Worm (Caenorhabditis elegans): Measurements from ENCODE around the gene T21D12.14.

T21D12.14 gene

DNA sequence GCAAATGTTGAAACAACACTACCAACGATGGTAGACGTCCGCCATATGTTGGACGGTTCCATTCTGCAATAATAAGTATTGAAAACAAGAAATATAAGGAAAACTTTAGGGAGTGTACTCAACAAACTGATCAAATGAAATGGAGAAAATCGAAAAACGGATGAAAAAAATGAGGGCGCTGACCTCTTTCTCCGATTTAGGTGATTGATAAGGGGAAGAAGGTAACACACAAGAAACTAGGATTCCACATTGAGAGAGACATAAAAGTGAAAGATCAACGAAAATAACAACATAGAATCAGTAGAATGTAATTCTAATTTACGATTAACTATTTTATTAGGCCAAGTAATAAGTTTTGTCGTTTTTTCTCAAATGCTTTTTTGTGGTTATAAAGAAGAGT lies 28.8 kb downstream of the T21D12.14 start, which contains the start of gene dpy-9:
dpy-9 (minus strand) TSS at position 63 of the 400 bp plus-strand sequence.
- peak; percentile 18 for TF ChIP-seq blmp-1 (tag; optimal IDR thresholded peaks at IDR 0.05; ENCODE audit: insufficient read depth)
- TF ChIP-seq lin-39 (tag; optimal IDR thresholded peaks at IDR 0.05) = no peak

DNA sequence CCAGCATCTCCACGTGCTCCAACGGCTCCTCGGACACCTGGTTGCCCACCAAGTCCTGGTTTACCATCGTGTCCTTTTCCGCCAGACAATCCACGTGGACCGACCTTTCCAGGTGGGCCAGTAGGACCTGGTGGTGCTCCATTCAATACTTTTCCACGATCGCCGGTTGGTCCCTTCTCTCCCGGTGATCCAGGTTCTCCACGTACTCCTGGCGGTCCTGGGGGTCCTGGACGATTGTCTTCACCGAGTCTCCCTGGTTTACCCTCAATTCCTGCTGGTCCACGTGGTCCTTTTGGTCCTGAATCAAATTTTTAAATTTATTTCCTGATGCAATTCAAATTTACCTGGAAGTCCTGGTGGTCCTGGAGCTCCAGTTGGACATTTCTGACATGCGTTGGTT lies 29.6 kb downstream of the T21D12.14 start:
- TF ChIP-seq mdl-1 (tag; optimal IDR thresholded peaks at IDR 0.05) (no peak), elt-1 (tag; optimal IDR thresholded peaks at IDR 0.05) (no peak), ama-1 (optimal IDR thresholded peaks at IDR 0.05) (no peak)

DNA sequence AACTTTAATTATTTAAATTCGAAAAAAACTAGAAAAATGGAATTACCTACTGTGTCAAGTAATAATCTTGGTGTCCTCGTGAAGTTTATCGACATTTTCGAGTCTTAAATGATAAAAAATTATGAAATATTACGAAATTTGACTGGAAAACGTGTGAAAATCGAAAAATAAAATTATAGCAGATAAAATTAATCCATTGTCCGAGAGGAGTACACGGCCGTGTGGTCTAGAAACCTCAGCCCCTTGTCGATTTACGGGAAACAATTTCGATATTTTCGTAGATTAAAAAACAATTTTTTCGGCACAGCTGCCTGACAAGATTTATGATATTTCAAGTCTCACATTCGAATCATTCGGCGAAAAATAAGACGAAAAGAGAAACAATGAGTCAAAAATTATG lies 30.8 kb downstream of the T21D12.14 start, which contains the start of gene R02D3.8:
R02D3.8 (minus strand) TSS at position 109 of the 400 bp plus-strand sequence.
- TF ChIP-seq unc-39 (tag; optimal IDR thresholded peaks at IDR 0.05) = no peak
- no peak for TF ChIP-seq ZK546.5 (tag; optimal IDR thresholded peaks at IDR 0.05)
- TF ChIP-seq mab-5 (tag; optimal IDR thresholded peaks at IDR 0.05) = no peak
- TF ChIP-seq ztf-4 (tag; optimal IDR thresholded peaks at IDR 0.05) = no peak
- TF ChIP-seq mbf-1 (tag; optimal IDR thresholded peaks at IDR 0.05) = no peak
- TF ChIP-seq ceh-82 (tag; optimal IDR thresholded peaks at IDR 0.05) = no peak
- no peak for TF ChIP-seq unc-62 (GFP tag; optimal IDR thresholded peaks at IDR 0.05)
- TF ChIP-seq C34F6.9 (tag; optimal IDR thresholded peaks at IDR 0.05) = peak; percentile 45
- no peak for TF ChIP-seq ztf-11 (tag; optimal IDR thresholded peaks at IDR 0.05)
- TF ChIP-seq zag-1 (tag; optimal IDR thresholded peaks at IDR 0.05) = no peak
- TF ChIP-seq lin-13 (GFP tag; optimal IDR thresholded peaks at IDR 0.05) = peak; percentile 10
- TF ChIP-seq ztf-1 (GFP tag; conservative IDR thresholded peaks at IDR 0.05) = no peak
- TF ChIP-seq sma-9 (GFP tag; optimal IDR thresholded peaks at IDR 0.05) = peak; percentile 62
- TF ChIP-seq sma-9 (tag; optimal IDR thresholded peaks at IDR 0.05) = no peak
- no peak for TF ChIP-seq egl-27 (tag; optimal IDR thresholded peaks at IDR 0.05)
- TF ChIP-seq snpc-4 (tag; optimal IDR thresholded peaks at IDR 0.05) = no peak
- no peak for TF ChIP-seq elt-1 (tag; optimal IDR thresholded peaks at IDR 0.05)
- no peak for TF ChIP-seq ama-1 (optimal IDR thresholded peaks at IDR 0.05)
- TF ChIP-seq aly-2 (tag; optimal IDR thresholded peaks at IDR 0.05) = no peak
- no peak for TF ChIP-seq lin-39 (tag; optimal IDR thresholded peaks at IDR 0.05)
- peak; percentile 46 for TF ChIP-seq nhr-25 (tag; optimal IDR thresholded peaks at IDR 0.05)
- TF ChIP-seq nhr-237 (tag; optimal IDR thresholded peaks at IDR 0.05) = no peak
- no peak for TF ChIP-seq nhr-10 (tag; optimal IDR thresholded peaks at IDR 0.05)
- TF ChIP-seq nhr-21 (tag; optimal IDR thresholded peaks at IDR 0.05) = peak; percentile 19
- TF ChIP-seq nhr-12 (tag; optimal IDR thresholded peaks at IDR 0.05) = no peak
- TF ChIP-seq R02D3.7 (tag; optimal IDR thresholded peaks at IDR 0.05) = no peak
- TF ChIP-seq nhr-6 (tag; optimal IDR thresholded peaks at IDR 0.05) = no peak
- no peak for TF ChIP-seq elt-3 (tag; optimal IDR thresholded peaks at IDR 0.05)
- peak; percentile 50 for TF ChIP-seq unc-55 (GFP tag; optimal IDR thresholded peaks at IDR 0.05)
- TF ChIP-seq sem-4 (tag; optimal IDR thresholded peaks at IDR 0.05) = no peak
- TF ChIP-seq peb-1 (tag; optimal IDR thresholded peaks at IDR 0.05) = no peak
- TF ChIP-seq crh-2 (tag; optimal IDR thresholded peaks at IDR 0.05) = peak; percentile 22
- no peak for TF ChIP-seq mdl-1 (tag; optimal IDR thresholded peaks at IDR 0.05)
- TF ChIP-seq Y55F3AM.14 (GFP tag; optimal IDR thresholded peaks at IDR 0.05) = no peak
- TF ChIP-seq nhr-129 (tag; optimal IDR thresholded peaks at IDR 0.05) = no peak
- TF ChIP-seq blmp-1 (tag; optimal IDR thresholded peaks at IDR 0.05; ENCODE audit: insufficient read depth) = no peak
- no peak for TF ChIP-seq fos-1 (tag; optimal IDR thresholded peaks at IDR 0.05)
- no peak for TF ChIP-seq nhr-11 (tag; optimal IDR thresholded peaks at IDR 0.05)
- TF ChIP-seq alr-1 (tag; optimal IDR thresholded peaks at IDR 0.05) = no peak
- no peak for TF ChIP-seq lin-11 (tag; optimal IDR thresholded peaks at IDR 0.05)
- peak in 1 of 2 experiments; percentile 70 for TF ChIP-seq lsy-2 (tag; optimal IDR thresholded peaks at IDR 0.05)
- TF ChIP-seq skn-1 (tag; optimal IDR thresholded peaks at IDR 0.05) = no peak
- no peak for TF ChIP-seq nhr-23 (tag; optimal IDR thresholded peaks at IDR 0.05)
- no peak for TF ChIP-seq dmd-4 (tag; optimal IDR thresholded peaks at IDR 0.05)
- TF ChIP-seq nhr-77 (tag; optimal IDR thresholded peaks at IDR 0.05) = no peak
- TF ChIP-seq gmeb-1 (tag; optimal IDR thresholded peaks at IDR 0.05) = peak; percentile 24
- TF ChIP-seq ceh-16 (tag; optimal IDR thresholded peaks at IDR 0.05) = no peak
- no peak for TF ChIP-seq F13H6.1 (tag; optimal IDR thresholded peaks at IDR 0.05)
- peak; percentile 44 for TF ChIP-seq sma-3 (GFP tag; optimal IDR thresholded peaks at IDR 0.05)

Measured in whole organism, L2 larva.